Worm (Caenorhabditis elegans) whole organism, early embryonic: ENCODE data around the gene nhr-106.

ENCODE experiments used
- F13C5.2 ChIP-seq: sonication (generic microtip); optimal IDR thresholded peaks from 2 replicates; lab custom pipeline; 2017; ENCODE audit warnings: mild to moderate bottlenecking, missing genetic modification characterization, inconsistent platforms, missing compliant biosample characterization
- aly-1 ChIP-seq: sonication (generic microtip); optimal IDR thresholded peaks from 2 replicates; lab custom pipeline; 2016; ENCODE audit warnings: missing genetic modification characterization, missing compliant biosample characterization
- ama-1 ChIP-seq: fragments of 150-350 bp; optimal IDR thresholded peaks from 2 replicates; lab custom pipeline; 2014
- ceh-13 ChIP-seq: fragments of 200-800 bp; sonication (Bioruptor generic); optimal IDR thresholded peaks from 2 replicates; lab custom pipeline; 2018; ENCODE audit warnings: mild to moderate bottlenecking, missing genetic modification characterization, missing compliant biosample characterization
- ets-7 ChIP-seq: sonication (generic microtip); optimal IDR thresholded peaks from 2 replicates; lab custom pipeline; 2016; ENCODE audit warnings: missing genotype, missing genetic modification characterization, missing compliant biosample characterization
- hmbx-1 ChIP-seq: sonication (generic microtip); optimal IDR thresholded peaks from 2 replicates; lab custom pipeline; 2016; ENCODE audit warnings: mild to moderate bottlenecking, missing genetic modification characterization, missing compliant biosample characterization
- hmg-4 ChIP-seq: fragments of 200-800 bp; sonication (Bioruptor generic); optimal IDR thresholded peaks from 2 replicates; lab custom pipeline; 2018; ENCODE audit warnings: mild to moderate bottlenecking, missing genetic modification characterization, missing compliant biosample characterization
- pes-1 ChIP-seq: fragments of 200-800 bp; sonication (Bioruptor generic); IDR thresholded peaks from 2 replicates; pipeline ENCODE4 v1.3.6; 2022; ENCODE audit warnings: missing genetic modification reagents, missing genetic modification characterization, missing compliant biosample characterization
- scrt-1 ChIP-seq: fragments of 200-800 bp; sonication (Bioruptor generic); IDR thresholded peaks from 2 replicates; pipeline ENCODE4 v1.3.6; 2022; ENCODE audit warnings: missing genetic modification characterization, missing compliant biosample characterization
- sea-1 ChIP-seq: fragments of 200-800 bp; sonication (Bioruptor generic); conservative IDR thresholded peaks from 2 replicates; pipeline ENCODE4 v1.3.6; 2022; ENCODE audit warnings: missing genetic modification characterization, missing compliant biosample characterization
- tbx-11 ChIP-seq: fragments of 200-800 bp; sonication (Bioruptor generic); IDR thresholded peaks from 2 replicates; pipeline ENCODE4 v1.3.6; 2022; ENCODE audit warnings: missing genetic modification characterization, missing compliant biosample characterization
- tbx-37 ChIP-seq: fragments of 200-800 bp; sonication (Bioruptor generic); conservative IDR thresholded peaks from 2 replicates; pipeline ENCODE4 v1.3.6; 2022; ENCODE audit warnings: missing genetic modification reagents, missing genetic modification characterization, missing compliant biosample characterization

ce11 chrV:486684-487083, 2.7 kb upstream of the nhr-106 start, which contains the start of gene nhr-211:
- no peak for TF ChIP-seq tbx-37
- no peak for TF ChIP-seq ama-1
- TF ChIP-seq pes-1 (GFP tag; lab: Robert Waterston, UW) = no peak
- TF ChIP-seq F13C5.2 = no peak
- TF ChIP-seq tbx-11 (GFP tag; lab: Robert Waterston, UW) = no peak
- no peak for TF ChIP-seq scrt-1 (GFP tag; lab: Robert Waterston, UW)
- TF ChIP-seq hmbx-1 (tag; lab: Kevin White, UChicago) = no peak
- TF ChIP-seq hmg-4 (GFP tag; lab: Kevin White, UChicago) = no peak
- TF ChIP-seq sea-1 = no peak
- no peak for TF ChIP-seq aly-1 (tag; lab: Kevin White, UChicago)
- no peak for TF ChIP-seq ceh-13 (GFP tag; lab: Kevin White, UChicago)
- no peak for TF ChIP-seq ets-7
